Fruit fly (Drosophila melanogaster): ENCODE data around the gene CG9451.
"Not testable (repeated sequence)": the region's sequence is repeated elsewhere in the genome, so short reads cannot be mapped to it uniquely, and the experiment has no call there.

Gene CG9451

DNA sequence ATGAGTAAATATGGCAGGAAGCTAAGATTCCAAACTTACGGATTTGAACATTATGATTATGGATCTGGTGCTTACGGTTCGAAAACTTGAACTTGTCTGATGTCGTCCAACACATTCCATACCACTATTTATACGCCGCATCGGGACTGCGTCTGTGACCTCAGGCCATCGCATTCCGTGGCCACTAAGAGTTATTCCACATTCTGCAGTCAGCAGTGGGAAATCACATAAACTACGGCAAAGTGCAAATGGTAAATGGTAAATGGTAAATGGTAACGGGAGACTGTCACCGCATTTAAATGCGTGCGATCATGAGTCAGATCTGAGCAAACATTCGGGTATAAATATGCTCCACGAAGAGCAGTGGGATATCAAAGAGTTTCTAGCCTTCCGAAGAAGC lies 33.6 kb downstream of the CG9451 start, which contains the start of the genes CG14096 and CG32214:
CG14096 (minus strand) TSS at position 101 of the 400 bp plus-strand sequence.
CG32214 (plus strand) TSS at position 368 of the 400 bp plus-strand sequence.
- TF ChIP-seq dl (GFP tag; optimal IDR thresholded peaks at IDR 0.05; ENCODE audit: insufficient read depth in 1 of 2, partially characterized antibody in 2 of 2); Rel (GFP tag; optimal IDR thresholded peaks at IDR 0.05); Rel (tag; optimal IDR thresholded peaks at IDR 0.05); ey (GFP tag; optimal IDR thresholded peaks at IDR 0.05): not testable (repeated sequence)

DNA sequence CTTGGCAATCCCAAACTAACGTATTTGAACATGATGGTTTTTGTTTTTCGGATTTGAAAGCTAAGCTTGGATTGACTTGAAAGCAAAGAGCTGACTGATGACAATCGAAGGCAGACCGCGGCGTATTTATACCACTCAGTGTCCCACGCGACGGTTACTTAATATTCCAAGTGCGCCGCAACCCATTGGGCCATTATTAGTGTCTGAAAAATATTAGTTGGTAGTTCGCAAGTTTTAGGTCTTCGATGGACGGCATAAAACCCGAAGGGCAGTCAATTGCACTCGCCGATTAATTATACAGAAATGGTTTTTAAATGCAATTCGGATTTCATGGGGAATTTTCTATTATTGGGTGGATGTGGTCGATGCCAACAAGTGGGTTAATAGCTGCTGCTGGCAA lies 35.9 kb downstream of the CG9451 start, which contains the start of gene CG14095:
CG14095 (minus strand) TSS at position 101 of the 400 bp plus-strand sequence.
- no peak for TF ChIP-seq jim (GFP tag; optimal IDR thresholded peaks at IDR 0.05)
- TF ChIP-seq dmrt93B (GFP tag; optimal IDR thresholded peaks at IDR 0.05), result no peak
- no peak for TF ChIP-seq CrebA (GFP tag; optimal IDR thresholded peaks at IDR 0.05; ENCODE audit: borderline replicate concordance)
- no peak for TF ChIP-seq usp (GFP tag; optimal IDR thresholded peaks at IDR 0.05)
- TF ChIP-seq CG32264 (GFP tag; optimal IDR thresholded peaks at IDR 0.05), result no peak
- TF ChIP-seq Abd-B (GFP tag; optimal IDR thresholded peaks at IDR 0.05), result no peak
- TF ChIP-seq fru (GFP tag; optimal IDR thresholded peaks at IDR 0.05), result no peak
- TF ChIP-seq sage (GFP tag; optimal IDR thresholded peaks at IDR 0.05), result no peak
- TF ChIP-seq Rel (GFP tag; optimal IDR thresholded peaks at IDR 0.05), result no peak
- TF ChIP-seq Rel (tag; optimal IDR thresholded peaks at IDR 0.05), result no peak
- no peak for TF ChIP-seq GATAd (GFP tag; optimal IDR thresholded peaks at IDR 0.05)
- no peak for TF ChIP-seq rgr (GFP tag; optimal IDR thresholded peaks at IDR 0.05)
- no peak for TF ChIP-seq Hnf4 (GFP tag; optimal IDR thresholded peaks at IDR 0.05)
- TF ChIP-seq ey (GFP tag; optimal IDR thresholded peaks at IDR 0.05), result no peak
- no peak for TF ChIP-seq N (GFP tag; optimal IDR thresholded peaks at IDR 0.05)
- TF ChIP-seq pan (optimal IDR thresholded peaks at IDR 0.05), result no peak
- TF ChIP-seq h (GFP tag; optimal IDR thresholded peaks at IDR 0.05), result no peak
- TF ChIP-seq Jra (GFP tag; optimal IDR thresholded peaks at IDR 0.05), result no peak
- TF ChIP-seq Myc (optimal IDR thresholded peaks at IDR 0.05), result no peak
